Worm (Caenorhabditis elegans) whole organism, L2 larva: Measurements from ENCODE around the gene clec-122.

Experiments
- elt-3 ChIP-seq: sonication (generic microtip); optimal IDR thresholded peaks from 2 replicates; lab custom pipeline; 2017; ENCODE audit warnings: missing biosample characterization, missing genetic modification characterization
- sma-9 ChIP-seq, 2 experiments: fragments of 150-350 bp in 1 of 2; sonication (generic microtip) in 1 of 2; optimal IDR thresholded peaks; 2 replicates each; lab custom pipeline; 2014 to 2016; ENCODE audit warnings: missing genetic modification characterization in 2 of 2, mild to moderate bottlenecking in 1 of 2, missing biosample characterization in 1 of 2, missing compliant biosample characterization in 1 of 2, missing genetic modification reagents in 1 of 2, moderate library complexity in 1 of 2
- unc-62 ChIP-seq: fragments of 150-350 bp; optimal IDR thresholded peaks from 2 replicates; lab custom pipeline; 2014; ENCODE audit warnings: missing biosample characterization, missing genetic modification reagents, missing genetic modification characterization
- ztf-11 ChIP-seq: sonication (generic microtip); optimal IDR thresholded peaks from 2 replicates; lab custom pipeline; 2017; ENCODE audit warnings: missing biosample characterization, missing genetic modification characterization

DNA sequence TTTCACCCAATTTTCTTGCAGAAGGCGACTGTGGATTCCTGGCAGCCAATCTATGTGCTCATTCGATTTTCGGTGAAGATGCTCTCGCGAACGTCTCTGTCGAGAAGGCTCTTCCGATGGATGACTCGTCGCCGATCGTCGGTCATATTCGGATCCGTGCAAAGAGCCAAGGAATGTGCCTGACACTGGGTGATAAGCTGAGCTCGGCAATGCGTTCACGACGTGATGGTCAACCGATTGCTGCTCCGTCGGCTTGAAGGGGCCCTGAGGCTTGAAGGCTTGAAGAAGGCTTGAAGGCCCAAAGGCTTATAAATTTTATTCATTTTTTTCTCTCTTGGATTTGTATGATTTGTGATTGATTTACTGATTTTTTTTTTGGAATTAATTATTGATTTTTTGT lies 18.7 kb upstream of the clec-122 start:
- no peak for TF ChIP-seq ztf-11 (tag; lab: Kevin White, UChicago)
- TF ChIP-seq sma-9 (GFP tag; optimal IDR thresholded peaks at IDR 0.05; lab: Kevin White, UChicago), result no peak
- TF ChIP-seq sma-9 (tag; optimal IDR thresholded peaks at IDR 0.05; lab: Kevin White, UChicago), result no peak
- TF ChIP-seq elt-3 (tag; lab: Kevin White, UChicago), result no peak
- TF ChIP-seq unc-62 (GFP tag; lab: Kevin White, UChicago), result no peak
